Fruit fly (Drosophila melanogaster): ENCODE measurements around the gene CG13471.

DNA sequence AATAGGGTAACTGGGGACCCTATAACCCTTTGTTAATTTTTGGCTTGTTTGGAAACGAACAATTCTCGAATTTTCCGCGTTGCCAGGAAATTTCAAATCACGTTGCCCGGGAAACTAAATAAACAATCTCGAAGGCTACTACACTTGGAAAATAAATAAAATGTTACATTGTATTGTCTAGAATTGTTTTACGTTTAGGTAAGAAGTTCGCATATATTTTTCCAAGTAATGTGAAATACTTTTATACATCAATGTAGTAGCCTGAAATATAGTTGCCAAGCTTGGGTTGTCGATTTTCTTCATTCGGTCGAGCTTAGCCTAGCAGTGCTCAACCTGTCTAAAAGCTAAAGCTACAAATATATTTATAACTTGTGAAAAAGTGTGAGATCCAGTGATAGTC lies 48.8 kb downstream of the CG13471 start, which contains the start of gene Dnaaf6:
- TF ChIP-seq CG15710 (tag; optimal IDR thresholded peaks at IDR 0.05) (no peak), D1 (tag; optimal IDR thresholded peaks at IDR 0.05) (no peak), CG8301 (tag; optimal IDR thresholded peaks at IDR 0.05) (no peak), Ets98B (GFP tag; IDR thresholded peaks at IDR 0.05) (no peak), Snoo (tag; optimal IDR thresholded peaks at IDR 0.05) (no peak), CG13204 (GFP tag; optimal IDR thresholded peaks at IDR 0.05) (no peak), EcR (GFP tag; optimal IDR thresholded peaks at IDR 0.05) (no peak), CG4496 (GFP tag; IDR thresholded peaks at IDR 0.05) (no peak)

Data from whole organism, pupa.